Worm (Caenorhabditis elegans): ENCODE measurements around the gene T08G2.2.

DNA sequence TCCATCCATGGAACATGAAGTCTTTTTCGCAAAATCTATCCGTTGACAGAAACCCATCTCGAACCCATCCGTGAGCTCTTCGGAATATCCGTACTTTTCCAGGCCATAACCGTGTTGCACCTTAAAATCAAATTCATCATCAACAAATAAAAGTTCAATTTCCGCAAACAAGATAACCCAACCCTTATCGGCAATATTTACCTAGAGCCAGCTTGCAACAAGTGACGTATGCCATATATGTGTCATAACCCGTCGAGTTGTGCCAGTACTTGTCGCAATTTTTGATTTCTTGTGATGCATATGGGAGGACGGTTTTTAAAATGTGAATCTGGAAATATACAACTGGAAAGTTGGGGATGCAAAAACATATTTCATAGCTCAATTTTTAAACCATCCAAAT lies 3.3 kb downstream of the T08G2.2 start:
- TF ChIP-seq F57A8.1 (GFP tag; optimal IDR thresholded peaks at IDR 0.05): no peak
- no peak for TF ChIP-seq dpl-1 (GFP tag; optimal IDR thresholded peaks at IDR 0.05)
- no peak for TF ChIP-seq ceh-100 (GFP tag; IDR thresholded peaks at IDR 0.05)
- no peak for TF ChIP-seq ccch-3 (GFP tag; optimal IDR thresholded peaks at IDR 0.05)
- TF ChIP-seq sea-2 (GFP tag; IDR thresholded peaks at IDR 0.05): no peak
- no peak for TF ChIP-seq mcd-1 (GFP tag; IDR thresholded peaks at IDR 0.05)
- no peak for TF ChIP-seq athp-1 (tag; optimal IDR thresholded peaks at IDR 0.05)
- no peak for TF ChIP-seq unc-130 (GFP tag; optimal IDR thresholded peaks at IDR 0.05)
- TF ChIP-seq madf-10 (tag; optimal IDR thresholded peaks at IDR 0.05): no peak
- no peak for TF ChIP-seq aptf-3 (GFP tag; IDR thresholded peaks at IDR 0.05)
- no peak for TF ChIP-seq ama-1 (optimal IDR thresholded peaks at IDR 0.05)
- TF ChIP-seq ama-1 (GFP tag; optimal IDR thresholded peaks at IDR 0.05): no peak
- no peak for TF ChIP-seq egl-44 (GFP tag; IDR thresholded peaks at IDR 0.05)
- no peak for TF ChIP-seq F52B5.7 (tag; optimal IDR thresholded peaks at IDR 0.05)
- TF ChIP-seq ceh-91 (GFP tag; IDR thresholded peaks at IDR 0.05): no peak
